Fruit fly (Drosophila melanogaster): ENCODE data around the gene Ptp10D.
A peak's percentile ranks its signal among the peaks of the same experiment; 100 is the strongest.

DNA sequence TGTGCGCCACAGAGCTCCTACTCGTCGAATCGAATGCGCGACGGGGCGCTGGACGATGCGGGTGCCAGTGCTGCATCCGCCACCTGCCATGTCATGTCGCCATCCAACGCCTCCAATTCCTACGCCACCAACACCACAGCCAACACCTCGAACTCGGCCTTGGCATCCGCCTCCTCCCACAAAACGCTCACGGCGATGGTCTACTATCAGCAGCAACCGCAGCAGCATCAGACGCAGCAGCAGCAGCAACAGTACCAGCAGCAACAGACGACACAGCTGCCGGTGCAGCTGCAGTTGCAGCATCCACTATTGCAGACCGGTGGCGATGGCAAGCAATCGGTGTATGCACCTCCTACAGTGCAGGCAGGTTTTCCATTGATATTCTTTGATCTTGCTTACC is 79.0 kb downstream of the Ptp10D start:
- no peak for TF ChIP-seq tai (GFP tag; optimal IDR thresholded peaks at IDR 0.05)
- TF ChIP-seq sage (GFP tag; optimal IDR thresholded peaks at IDR 0.05): no peak
- TF ChIP-seq sv (GFP tag; optimal IDR thresholded peaks at IDR 0.05): no peak
- TF ChIP-seq OdsH (GFP tag; optimal IDR thresholded peaks at IDR 0.05): no peak
- no peak for TF ChIP-seq pan (optimal IDR thresholded peaks at IDR 0.05)
- no peak for TF ChIP-seq Hnf4 (GFP tag; optimal IDR thresholded peaks at IDR 0.05)
- no peak for TF ChIP-seq br (GFP tag; optimal IDR thresholded peaks at IDR 0.05)
- no peak for TF ChIP-seq lola (GFP tag; optimal IDR thresholded peaks at IDR 0.05)
- no peak for TF ChIP-seq CG32264 (GFP tag; optimal IDR thresholded peaks at IDR 0.05)
- no peak for TF ChIP-seq usp (GFP tag; optimal IDR thresholded peaks at IDR 0.05)
- peak; percentile 85 for TF ChIP-seq Dfd (GFP tag; optimal IDR thresholded peaks at IDR 0.05)
